ENCODE assay signal across 3 worm cellular contexts in the genomic region with DNA sequence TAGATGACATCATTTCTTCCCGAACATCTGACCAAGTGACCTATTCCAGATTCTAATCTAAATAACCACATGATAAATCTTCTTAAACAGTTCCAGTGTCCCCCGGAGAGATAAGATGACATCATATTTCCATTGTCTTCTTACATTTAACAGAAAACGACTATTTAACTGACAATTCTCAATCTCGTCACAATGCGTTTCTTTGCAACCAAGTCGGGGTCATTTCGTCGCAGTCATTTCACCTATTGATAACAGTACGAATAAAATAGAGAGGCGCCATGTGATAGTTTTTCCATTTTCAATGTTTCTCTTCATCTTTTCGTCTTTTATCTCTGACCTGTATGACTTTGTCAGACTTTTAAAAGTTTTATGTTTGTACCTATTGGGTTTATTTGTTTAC.
TF ChIP-seq lines count a peak whose summit lies in the region.

No protein-coding gene starts in this region.

TF ChIP-seq in whole organism, L1 larva, 84 proteins besides CTCF, POLR2A, EP300 and RAD21 (continued from another document and continues in another):
- TF ChIP-seq aly-2 (tag; optimal IDR thresholded peaks at IDR 0.05; lab: Kevin White, UChicago): no peak
- no peak for TF ChIP-seq hlh-4 (tag; optimal IDR thresholded peaks at IDR 0.05; lab: Kevin White, UChicago)
- TF ChIP-seq nhr-90 (tag; optimal IDR thresholded peaks at IDR 0.05; lab: Kevin White, UChicago; ENCODE audit: poor library complexity): peak; percentile 58
- no peak for TF ChIP-seq unc-86 (tag; optimal IDR thresholded peaks at IDR 0.05; lab: Kevin White, UChicago)
- TF ChIP-seq grh-1 (GFP tag; IDR thresholded peaks at IDR 0.05; lab: Robert Waterston, UW): no peak
- no peak for TF ChIP-seq tlp-1 (tag; optimal IDR thresholded peaks at IDR 0.05; lab: Kevin White, UChicago)
- TF ChIP-seq lin-35 (GFP tag; optimal IDR thresholded peaks at IDR 0.05; lab: Kevin White, UChicago): peak in 1 of 2 experiments; percentile 57
- TF ChIP-seq mep-1 (tag; optimal IDR thresholded peaks at IDR 0.05; lab: Kevin White, UChicago): peak; percentile 44
- TF ChIP-seq efl-1 (optimal IDR thresholded peaks at IDR 0.05; lab: Kevin White, UChicago): no peak
- no peak for TF ChIP-seq efl-1 (GFP tag; optimal IDR thresholded peaks at IDR 0.05 in 1 of 2; lab: Kevin White, UChicago)
- no peak for TF ChIP-seq pqm-1 (tag; optimal IDR thresholded peaks at IDR 0.05; lab: Kevin White, UChicago)
- no peak for TF ChIP-seq sox-4 (tag; optimal IDR thresholded peaks at IDR 0.05; lab: Kevin White, UChicago)
- no peak for TF ChIP-seq mab-9 (GFP tag; IDR thresholded peaks at IDR 0.05; lab: Robert Waterston, UW)
- no peak for TF ChIP-seq nhr-11 (tag; optimal IDR thresholded peaks at IDR 0.05; lab: Kevin White, UChicago)
- TF ChIP-seq fkh-4 (tag; optimal IDR thresholded peaks at IDR 0.05; lab: Kevin White, UChicago; ENCODE audit: borderline replicate concordance): no peak
- TF ChIP-seq blmp-1 (tag; optimal IDR thresholded peaks at IDR 0.05; lab: Kevin White, UChicago): peak; percentile 84
- no peak for TF ChIP-seq zag-1 (tag; optimal IDR thresholded peaks at IDR 0.05; lab: Kevin White, UChicago)
- TF ChIP-seq mef-2 (tag; optimal IDR thresholded peaks at IDR 0.05; lab: Kevin White, UChicago): no peak
- TF ChIP-seq efl-3 (GFP tag; optimal IDR thresholded peaks at IDR 0.05; lab: Kevin White, UChicago): no peak
- no peak for TF ChIP-seq ceh-8 (GFP tag; optimal IDR thresholded peaks at IDR 0.05; lab: Kevin White, UChicago)
- no peak for TF ChIP-seq isw-1 (GFP tag; IDR thresholded peaks at IDR 0.05; lab: Robert Waterston, UW)
- TF ChIP-seq ceh-82 (tag; optimal IDR thresholded peaks at IDR 0.05; lab: Kevin White, UChicago): no peak
- no peak for TF ChIP-seq irx-1 (tag; optimal IDR thresholded peaks at IDR 0.05; lab: Kevin White, UChicago)
- no peak for TF ChIP-seq jun-1 (tag; optimal IDR thresholded peaks at IDR 0.05; lab: Kevin White, UChicago)
- no peak for TF ChIP-seq lin-13 (GFP tag; optimal IDR thresholded peaks at IDR 0.05; lab: Kevin White, UChicago)
- TF ChIP-seq tbx-2 (tag; optimal IDR thresholded peaks at IDR 0.05; lab: Kevin White, UChicago): peak; percentile 13
- TF ChIP-seq nhr-85 (tag; lab: Kevin White, UChicago): peak; percentile 90
- TF ChIP-seq nhr-12 (tag; optimal IDR thresholded peaks at IDR 0.05; lab: Kevin White, UChicago): no peak
- no peak for TF ChIP-seq hlh-17 (GFP tag; optimal IDR thresholded peaks at IDR 0.05; lab: Kevin White, UChicago; ENCODE audit: borderline replicate concordance)
- no peak for TF ChIP-seq egl-13 (tag; optimal IDR thresholded peaks at IDR 0.05; lab: Kevin White, UChicago)
- TF ChIP-seq mdl-1 (tag; optimal IDR thresholded peaks at IDR 0.05; lab: Kevin White, UChicago): no peak
- TF ChIP-seq alr-1 (tag; optimal IDR thresholded peaks at IDR 0.05; lab: Kevin White, UChicago; ENCODE audit: borderline replicate concordance): no peak
- TF ChIP-seq lin-14 (GFP tag; optimal IDR thresholded peaks at IDR 0.05; lab: Kevin White, UChicago): peak; percentile 73
- no peak for TF ChIP-seq xbp-1 (tag; optimal IDR thresholded peaks at IDR 0.05; lab: Kevin White, UChicago)
- TF ChIP-seq unc-130 (tag; optimal IDR thresholded peaks at IDR 0.05; lab: Kevin White, UChicago): no peak
- TF ChIP-seq pax-3 (tag; optimal IDR thresholded peaks at IDR 0.05; lab: Kevin White, UChicago): no peak
- TF ChIP-seq F16B12.6 (tag; optimal IDR thresholded peaks at IDR 0.05; lab: Kevin White, UChicago): no peak
- TF ChIP-seq hpl-2 (GFP tag; optimal IDR thresholded peaks at IDR 0.05; lab: Kevin White, UChicago): no peak
- no peak for TF ChIP-seq sptf-1 (tag; optimal IDR thresholded peaks at IDR 0.05; lab: Kevin White, UChicago)
- TF ChIP-seq aha-1 (tag; optimal IDR thresholded peaks at IDR 0.05; lab: Kevin White, UChicago): no peak
- no peak for TF ChIP-seq lin-15B (tag; optimal IDR thresholded peaks at IDR 0.05; lab: Kevin White, UChicago)
- no peak for TF ChIP-seq snpc-4 (tag; optimal IDR thresholded peaks at IDR 0.05; lab: Kevin White, UChicago)
- no peak for TF ChIP-seq unc-62 (GFP tag; optimal IDR thresholded peaks at IDR 0.05; lab: Kevin White, UChicago)
- peak; percentile 60 for TF ChIP-seq nhr-71 (tag; optimal IDR thresholded peaks at IDR 0.05; lab: Kevin White, UChicago)

TF ChIP-seq in whole organism, L2 larva, 48 proteins besides CTCF, POLR2A, EP300 and RAD21 (continued from another document):
- TF ChIP-seq crh-2 (tag; optimal IDR thresholded peaks at IDR 0.05; lab: Kevin White, UChicago): peak; percentile 52
- TF ChIP-seq nhr-21 (tag; optimal IDR thresholded peaks at IDR 0.05; lab: Kevin White, UChicago): peak; percentile 54
- TF ChIP-seq R02D3.7 (tag; optimal IDR thresholded peaks at IDR 0.05; lab: Kevin White, UChicago): no peak
- peak; percentile 42 for TF ChIP-seq blmp-1 (tag; optimal IDR thresholded peaks at IDR 0.05; lab: Kevin White, UChicago; ENCODE audit: insufficient read depth)
- TF ChIP-seq nhr-129 (tag; optimal IDR thresholded peaks at IDR 0.05; lab: Kevin White, UChicago): peak; percentile 36
- TF ChIP-seq ama-1 (optimal IDR thresholded peaks at IDR 0.05; lab: Kevin White, UChicago): no peak
- TF ChIP-seq sma-9 (GFP tag; optimal IDR thresholded peaks at IDR 0.05; lab: Kevin White, UChicago): peak; percentile 76
- no peak for TF ChIP-seq sma-9 (tag; optimal IDR thresholded peaks at IDR 0.05; lab: Kevin White, UChicago)
- TF ChIP-seq nhr-6 (tag; optimal IDR thresholded peaks at IDR 0.05; lab: Kevin White, UChicago): no peak
- TF ChIP-seq skn-1 (tag; optimal IDR thresholded peaks at IDR 0.05; lab: Kevin White, UChicago): no peak
- no peak for TF ChIP-seq snpc-4 (tag; optimal IDR thresholded peaks at IDR 0.05; lab: Kevin White, UChicago)
- TF ChIP-seq mab-5 (tag; optimal IDR thresholded peaks at IDR 0.05; lab: Kevin White, UChicago): no peak
- no peak for TF ChIP-seq lin-11 (tag; optimal IDR thresholded peaks at IDR 0.05; lab: Kevin White, UChicago)
- no peak for TF ChIP-seq unc-62 (GFP tag; optimal IDR thresholded peaks at IDR 0.05; lab: Kevin White, UChicago)
- TF ChIP-seq ztf-4 (tag; optimal IDR thresholded peaks at IDR 0.05; lab: Kevin White, UChicago): no peak
- TF ChIP-seq ceh-16 (tag; optimal IDR thresholded peaks at IDR 0.05; lab: Kevin White, UChicago): no peak
- TF ChIP-seq gmeb-1 (tag; optimal IDR thresholded peaks at IDR 0.05; lab: Kevin White, UChicago): peak; percentile 37
- peak in 1 of 2 experiments; percentile 60 for TF ChIP-seq lsy-2 (tag; optimal IDR thresholded peaks at IDR 0.05; lab: Kevin White, UChicago)

TF ChIP-seq in whole organism, L4 larva, 104 proteins besides CTCF, POLR2A, EP300 and RAD21 (continued from another document):
- TF ChIP-seq dve-1 (tag; optimal IDR thresholded peaks at IDR 0.05; lab: Kevin White, UChicago; ENCODE audit: insufficient read depth) (peak; percentile 80), nhr-102 (tag; optimal IDR thresholded peaks at IDR 0.05; lab: Kevin White, UChicago) (peak; percentile 16), zfp-2 (tag; optimal IDR thresholded peaks at IDR 0.05; lab: Kevin White, UChicago) (no peak), dmd-6 (GFP tag; IDR thresholded peaks at IDR 0.05; lab: Robert Waterston, UW) (peak; percentile 62), daf-8 (GFP tag; IDR thresholded peaks at IDR 0.05; lab: Robert Waterston, UW) (no peak), ama-1 (optimal IDR thresholded peaks at IDR 0.05; lab: Kevin White, UChicago) (no peak), nhr-41 (GFP tag; IDR thresholded peaks at IDR 0.05; lab: Robert Waterston, UW) (peak; percentile 38; the same call in 1 of the 2 replicates), snpc-1.2 (GFP tag; IDR thresholded peaks at IDR 0.05; lab: Robert Waterston, UW) (no peak)
